Worm (Caenorhabditis elegans) whole organism, L1 larva: ENCODE data around the gene F52H2.5.

Experiments used
- C16A3.4 ChIP-seq: fragments of 150-350 bp; optimal IDR thresholded peaks from 2 replicates; lab custom pipeline; 2014; ENCODE audit warnings: missing biosample characterization, missing genetic modification characterization
- lin-15B ChIP-seq: fragments of 150-350 bp; sonication (generic microtip); optimal IDR thresholded peaks from 3 replicates; lab custom pipeline; 2014; ENCODE audit warnings: missing biosample characterization, missing genetic modification characterization
- nhr-11 ChIP-seq: fragments of 150-350 bp; optimal IDR thresholded peaks from 2 replicates; lab custom pipeline; 2014; ENCODE audit warnings: missing biosample characterization, missing genetic modification characterization
- pag-3 ChIP-seq: sonication (generic microtip); optimal IDR thresholded peaks from 2 replicates; lab custom pipeline; 2017; ENCODE audit warnings: missing genetic modification characterization, mild to moderate bottlenecking, missing compliant biosample characterization, antibody characterized with exemption, borderline replicate concordance; ENCODE audit not compliant: insufficient read depth
- pqm-1 ChIP-seq: sonication (generic microtip); optimal IDR thresholded peaks from 3 replicates; lab custom pipeline; 2017; ENCODE audit warnings: missing biosample characterization, missing genetic modification characterization
- unc-62 ChIP-seq: fragments of 150-350 bp; optimal IDR thresholded peaks from 2 replicates; lab custom pipeline; 2014; ENCODE audit warnings: missing biosample characterization, missing genetic modification reagents, missing genetic modification characterization
- zag-1 ChIP-seq: fragments of 150-350 bp; optimal IDR thresholded peaks from 2 replicates; lab custom pipeline; 2014; ENCODE audit warnings: missing biosample characterization, missing genetic modification characterization
- ztf-11 ChIP-seq, 2 experiments: sonication (generic microtip); optimal IDR thresholded peaks; 2 replicates each; lab custom pipeline; 2016 to 2017; ENCODE audit warnings: missing genetic modification characterization in 2 of 2, missing biosample characterization in 1 of 2, missing compliant biosample characterization in 1 of 2

- TF ChIP-seq zag-1 (tag; lab: Kevin White, UChicago) (no peak), pqm-1 (tag; lab: Kevin White, UChicago) (no peak), C16A3.4 (no peak), unc-62 (no peak), pag-3 (no peak), ztf-11 (tag; optimal IDR thresholded peaks at IDR 0.05; lab: Kevin White, UChicago) (no peak), lin-15B (no peak), nhr-11 (tag; lab: Kevin White, UChicago) (no peak)
These were observed 12.8 kb upstream of the F52H2.5 start, which contains the start of the genes ccd-5 and F52H2.1 for ce11 chrX:2572646-2573149.
